Worm (Caenorhabditis elegans) whole organism, L4 larva: ENCODE measurements around the gene fbxa-26.

Source experiments
- T20F7.1 ChIP-seq: fragments of 200-800 bp; sonication (Bioruptor generic); optimal IDR thresholded peaks from 2 replicates; lab custom pipeline; 2018; ENCODE audit warnings: mild to moderate bottlenecking, missing genetic modification characterization, missing compliant biosample characterization
- T26A8.4 ChIP-seq: fragments of 200-800 bp; sonication (Bioruptor generic); IDR thresholded peaks from 2 replicates; pipeline ENCODE4 v1.3.6; 2022; ENCODE audit warnings: missing genetic modification characterization, missing compliant biosample characterization
- ceh-28 ChIP-seq: fragments of 150-350 bp; optimal IDR thresholded peaks from 2 replicates; lab custom pipeline; 2014; ENCODE audit warnings: missing biosample characterization, missing genetic modification reagents, missing genetic modification characterization
- daf-12 ChIP-seq: fragments of 150-350 bp; optimal IDR thresholded peaks from 2 replicates; lab custom pipeline; 2014; ENCODE audit warnings: missing biosample characterization, missing genetic modification reagents, missing genetic modification characterization
- jun-1 ChIP-seq: fragments of 150-350 bp; optimal IDR thresholded peaks from 2 replicates; lab custom pipeline; 2014; ENCODE audit warnings: missing biosample characterization, missing genetic modification reagents, missing genetic modification characterization
- lin-13 ChIP-seq: fragments of 150-350 bp; optimal IDR thresholded peaks from 2 replicates; lab custom pipeline; 2014; ENCODE audit warnings: missing biosample characterization, missing genetic modification reagents, missing genetic modification characterization
- lsy-2 ChIP-seq, 2 experiments: fragments of 150-350 bp in 1 of 2; sonication (generic microtip) in 1 of 2; optimal IDR thresholded peaks; 2 replicates each; lab custom pipeline; 2014 to 2017; ENCODE audit warnings: missing biosample characterization in 2 of 2, missing genetic modification characterization in 2 of 2
- mdt-29 ChIP-seq: fragments of 200-800 bp; sonication (Bioruptor generic); IDR thresholded peaks from 2 replicates; pipeline ENCODE4 v1.3.6; 2022; ENCODE audit warnings: missing genetic modification reagents, missing genetic modification characterization, missing compliant biosample characterization
- nhr-6 ChIP-seq: fragments of 150-350 bp; optimal IDR thresholded peaks from 2 replicates; lab custom pipeline; 2014; ENCODE audit warnings: missing biosample characterization, missing genetic modification characterization
- pha-4 ChIP-seq, 2 experiments: fragments of 150-350 bp in 1 of 2; fragments of 200-800 bp in 1 of 2; sonication (Bioruptor generic) in 1 of 2; IDR thresholded peaks in 1 of 2; optimal IDR thresholded peaks in 1 of 2; 2 replicates each; pipeline versions ENCODE4 v1.3.6 to Lab custom; 2014 to 2022; ENCODE audit warnings: missing genetic modification characterization in 2 of 2, missing genetic modification reagents in 2 of 2, missing biosample characterization in 1 of 2, missing compliant biosample characterization in 1 of 2
- unc-130 ChIP-seq: sonication (generic microtip); optimal IDR thresholded peaks from 2 replicates; lab custom pipeline; 2016; ENCODE audit warnings: missing genetic modification reagents, missing genetic modification characterization, missing compliant biosample characterization
- unc-39 ChIP-seq: sonication (generic microtip); optimal IDR thresholded peaks from 2 replicates; lab custom pipeline; 2017; ENCODE audit warnings: missing biosample characterization, missing genetic modification characterization
- unc-62 ChIP-seq, 3 experiments: fragments of 150-350 bp in 1 of 3; sonication (generic microtip); optimal IDR thresholded peaks in 2 of 3; peaks in 1 of 3; 1 replicate in 1 of 3; 2 replicates in 2 of 3; lab custom pipeline; 2014 to 2017; ENCODE audit warnings: missing biosample characterization in 3 of 3, missing genetic modification characterization in 3 of 3, missing genetic modification reagents in 3 of 3, missing genotype in 1 of 3

- TF ChIP-seq jun-1 (no peak), T20F7.1 (GFP tag; lab: Kevin White, UChicago) (no peak), nhr-6 (tag; lab: Kevin White, UChicago) (no peak), T26A8.4 (GFP tag; lab: Robert Waterston, UW) (no peak), ceh-28 (no peak), unc-130 (GFP tag; lab: Kevin White, UChicago) (no peak), daf-12 (no peak), pha-4 (GFP tag; IDR thresholded peaks at IDR 0.05; lab: Robert Waterston, UW) (no peak), pha-4 (tag; optimal IDR thresholded peaks at IDR 0.05; lab: Kevin White, UChicago) (no peak), mdt-29 (no peak), lin-13 (GFP tag; lab: Kevin White, UChicago) (no peak), lsy-2 (tag; optimal IDR thresholded peaks at IDR 0.05; lab: Kevin White, UChicago) (no peak), unc-39 (tag; lab: Kevin White, UChicago) (no peak), unc-62 (GFP tag; optimal IDR thresholded peaks at IDR 0.05 in 1 of 2; lab: Kevin White, UChicago) (no peak), unc-62 (tag; optimal IDR thresholded peaks at IDR 0.05; lab: Kevin White, UChicago) (no peak)
These were observed 5.2 kb upstream of the fbxa-26 start, which contains the start of gene Y82E9BL.5 for ce11 chrIII:1347539-1347938.
